Fruit fly (Drosophila melanogaster): ENCODE results near the gene CG4546.

CG4546 gene

DNA sequence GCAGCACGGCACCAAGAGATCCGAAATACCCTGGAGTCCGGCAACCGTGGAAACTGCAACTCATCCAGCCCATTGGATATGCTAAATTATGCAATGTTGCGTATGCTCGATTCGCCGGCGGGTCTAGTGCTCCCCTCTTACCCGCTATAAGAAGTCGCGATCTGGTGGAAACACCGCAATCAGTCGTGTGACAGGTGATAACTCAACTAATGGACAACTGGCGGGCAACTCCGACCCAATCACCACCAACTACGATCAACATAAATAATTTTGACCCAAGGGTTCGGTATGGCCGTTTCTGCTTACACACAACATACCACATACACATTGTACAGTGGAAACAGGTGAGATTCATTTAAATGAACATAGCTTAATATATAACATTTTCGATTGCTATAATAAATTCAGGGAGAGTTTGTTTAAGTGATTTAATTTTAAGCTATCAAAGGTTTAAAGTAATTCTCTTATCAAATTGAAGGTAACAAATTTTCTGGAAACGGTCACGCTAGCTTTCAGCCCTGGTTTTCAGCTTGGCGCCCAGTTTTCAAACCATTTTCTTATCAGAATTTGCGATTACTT lies 10.9 kb downstream of the CG4546 start, which contains the start of gene Hmt-1 (continued):
- TF ChIP-seq gfzf (GFP tag; optimal IDR thresholded peaks at IDR 0.05) (peak; percentile 91), Hr78 (GFP tag; optimal IDR thresholded peaks at IDR 0.05) (peak in 1 of 2 experiments; percentile 69), CG15011 (GFP tag; optimal IDR thresholded peaks at IDR 0.05) (no peak), Oaz (GFP tag; IDR thresholded peaks at IDR 0.05) (no peak), gt (GFP tag; IDR thresholded peaks at IDR 0.05) (no peak), CG8388 (GFP tag; optimal IDR thresholded peaks at IDR 0.05) (no peak), row (GFP tag; IDR thresholded peaks at IDR 0.05) (peak; percentile 67), Sin3A (optimal IDR thresholded peaks at IDR 0.05) (peak; percentile 85), exex (tag; optimal IDR thresholded peaks at IDR 0.05) (peak; percentile 13), ems (GFP tag; optimal IDR thresholded peaks at IDR 0.05) (peak; percentile 14), ham (GFP tag; IDR thresholded peaks at IDR 0.05) (no peak), Stat92E (GFP tag; optimal IDR thresholded peaks at IDR 0.05) (peak in 1 of 3 experiments; percentile 29), CG12391 (tag; optimal IDR thresholded peaks at IDR 0.05) (peak; percentile 64), cad (GFP tag; optimal IDR thresholded peaks at IDR 0.05) (no peak), CG7271 (tag; optimal IDR thresholded peaks at IDR 0.05) (no peak), ewg (GFP tag; optimal IDR thresholded peaks at IDR 0.05) (no peak), Hr39 (optimal IDR thresholded peaks at IDR 0.05) (no peak), bab2 (GFP tag; optimal IDR thresholded peaks at IDR 0.05) (no peak), p53 (GFP tag; optimal IDR thresholded peaks at IDR 0.05) (no peak), fd64A (GFP tag; optimal IDR thresholded peaks at IDR 0.05) (no peak), CoRest (tag; optimal IDR thresholded peaks at IDR 0.05) (no peak), CG6813 (GFP tag; optimal IDR thresholded peaks at IDR 0.05) (no peak), Abd-B (GFP tag; optimal IDR thresholded peaks at IDR 0.05) (no peak), fd102C (GFP tag; optimal IDR thresholded peaks at IDR 0.05) (no peak), trem (tag; optimal IDR thresholded peaks at IDR 0.05) (peak; percentile 83), sc (optimal IDR thresholded peaks at IDR 0.05) (no peak), sc (GFP tag; optimal IDR thresholded peaks at IDR 0.05) (no peak), CG4617 (GFP tag; optimal IDR thresholded peaks at IDR 0.05; ENCODE audit: borderline replicate concordance) (peak; percentile 30), CG8765 (GFP tag; IDR thresholded peaks at IDR 0.05) (no peak), CG13424 (tag; optimal IDR thresholded peaks at IDR 0.05) (peak; percentile 5), CG10274 (GFP tag; optimal IDR thresholded peaks at IDR 0.05) (no peak), CG4707 (GFP tag; optimal IDR thresholded peaks at IDR 0.05) (no peak), CG17186 (GFP tag; optimal IDR thresholded peaks at IDR 0.05) (peak; percentile 57), MESR4 (GFP tag; optimal IDR thresholded peaks at IDR 0.05) (peak; percentile 82), grau (tag; optimal IDR thresholded peaks at IDR 0.05) (peak; percentile 77), Med (GFP tag) (peak; percentile 81), CG4820 (GFP tag; optimal IDR thresholded peaks at IDR 0.05) (no peak), chif (GFP tag; optimal IDR thresholded peaks at IDR 0.05) (peak in 1 of 2 experiments; percentile 6), Ets97D (GFP tag; optimal IDR thresholded peaks at IDR 0.05) (peak; percentile 58), Nf-YB (GFP tag; optimal IDR thresholded peaks at IDR 0.05) (peak; percentile 34), fu2 (GFP tag; optimal IDR thresholded peaks at IDR 0.05) (no peak), Mad (GFP tag; optimal IDR thresholded peaks at IDR 0.05) (no peak), lilli (GFP tag; optimal IDR thresholded peaks at IDR 0.05) (peak; percentile 43), HmgZ (tag; optimal IDR thresholded peaks at IDR 0.05) (peak; percentile 42), Hmr (GFP tag; optimal IDR thresholded peaks at IDR 0.05) (peak; percentile 8), Lpt (GFP tag; optimal IDR thresholded peaks at IDR 0.05) (no peak), insv (GFP tag; optimal IDR thresholded peaks at IDR 0.05) (peak; percentile 95 to 99), bowl (GFP tag; IDR thresholded peaks at IDR 0.05) (no peak), CG15514 (GFP tag; optimal IDR thresholded peaks at IDR 0.05) (peak; percentile 62), sug (tag; optimal IDR thresholded peaks at IDR 0.05) (peak; percentile 47)
